Fruit fly (Drosophila melanogaster) Kc167 (cell line): ENCODE measurements around the gene Rchy1.

Experiments used
- Myc ChIP-seq: fragments of >200 bp; optimal IDR thresholded peaks from 2 replicates; lab custom pipeline; 2017; ENCODE audit warnings: missing external identifiers
- Sin3A ChIP-seq: fragments of >200 bp; optimal IDR thresholded peaks from 2 replicates; lab custom pipeline; 2018; ENCODE audit warnings: missing external identifiers
- h ChIP-seq: fragments of >200 bp; optimal IDR thresholded peaks from 3 replicates; lab custom pipeline; 2018; ENCODE audit warnings: missing external identifiers
- insv ChIP-seq: fragments of >200 bp; optimal IDR thresholded peaks from 3 replicates; lab custom pipeline; 2018; ENCODE audit warnings: missing external identifiers
- psq ChIP-seq: fragments of >200 bp; optimal IDR thresholded peaks from 2 replicates; lab custom pipeline; 2017; ENCODE audit warnings: missing external identifiers
- ttk ChIP-seq: sonication (Bioruptor generic); optimal IDR thresholded peaks from 2 replicates; lab custom pipeline; 2017; ENCODE audit warnings: missing external identifiers

The Rchy1 gene

dm6 chr2L:6465497-6465896 is at the start of gene Rchy1:
TSS of gene Rchy1 (minus strand) at chr2L:6465669.
- TF ChIP-seq Sin3A (no peak), psq (lab: Kevin White, UChicago) (no peak), Myc (lab: Kevin White, UChicago) (no peak)

- TF ChIP-seq h (lab: Kevin White, UChicago) (no peak), psq (lab: Kevin White, UChicago) (no peak), Sin3A (no peak), ttk (lab: Kevin White, UChicago) (no peak), insv (lab: Kevin White, UChicago) (no peak), Myc (lab: Kevin White, UChicago) (no peak)
These were observed 48.5 kb upstream of the Rchy1 start for dm6 chr2L:6513948-6514347.

DNA sequence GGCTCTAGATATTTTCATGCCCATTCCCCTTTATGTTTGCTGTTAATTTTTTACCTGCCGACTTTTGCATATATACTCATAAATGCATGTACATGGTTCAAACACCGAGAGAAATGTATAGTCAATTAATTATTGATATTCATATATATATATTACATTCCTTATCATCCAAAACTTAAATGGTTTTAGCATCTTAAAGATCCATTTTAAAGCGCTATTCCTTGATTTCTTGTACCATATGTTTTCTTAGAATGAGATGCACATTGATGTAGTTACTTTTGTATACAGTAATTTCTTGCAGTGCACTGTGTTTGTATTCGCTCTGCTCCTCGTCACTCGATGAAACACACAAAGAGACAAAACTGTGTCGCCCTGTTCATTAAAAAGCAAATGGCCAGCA is 43.2 kb upstream of the Rchy1 start:
- no peak for TF ChIP-seq h (lab: Kevin White, UChicago)
- no peak for TF ChIP-seq Myc (lab: Kevin White, UChicago)
- no peak for TF ChIP-seq insv (lab: Kevin White, UChicago)
- TF ChIP-seq psq (lab: Kevin White, UChicago): no peak
- no peak for TF ChIP-seq ttk (lab: Kevin White, UChicago)
- no peak for TF ChIP-seq Sin3A

dm6 chr2L:6503724-6504037 is 38.2 kb upstream of the Rchy1 start:
- TF ChIP-seq Sin3A (no peak), insv (lab: Kevin White, UChicago) (no peak), Myc (lab: Kevin White, UChicago) (no peak), h (lab: Kevin White, UChicago) (no peak), ttk (lab: Kevin White, UChicago) (no peak), psq (lab: Kevin White, UChicago) (no peak)

DNA sequence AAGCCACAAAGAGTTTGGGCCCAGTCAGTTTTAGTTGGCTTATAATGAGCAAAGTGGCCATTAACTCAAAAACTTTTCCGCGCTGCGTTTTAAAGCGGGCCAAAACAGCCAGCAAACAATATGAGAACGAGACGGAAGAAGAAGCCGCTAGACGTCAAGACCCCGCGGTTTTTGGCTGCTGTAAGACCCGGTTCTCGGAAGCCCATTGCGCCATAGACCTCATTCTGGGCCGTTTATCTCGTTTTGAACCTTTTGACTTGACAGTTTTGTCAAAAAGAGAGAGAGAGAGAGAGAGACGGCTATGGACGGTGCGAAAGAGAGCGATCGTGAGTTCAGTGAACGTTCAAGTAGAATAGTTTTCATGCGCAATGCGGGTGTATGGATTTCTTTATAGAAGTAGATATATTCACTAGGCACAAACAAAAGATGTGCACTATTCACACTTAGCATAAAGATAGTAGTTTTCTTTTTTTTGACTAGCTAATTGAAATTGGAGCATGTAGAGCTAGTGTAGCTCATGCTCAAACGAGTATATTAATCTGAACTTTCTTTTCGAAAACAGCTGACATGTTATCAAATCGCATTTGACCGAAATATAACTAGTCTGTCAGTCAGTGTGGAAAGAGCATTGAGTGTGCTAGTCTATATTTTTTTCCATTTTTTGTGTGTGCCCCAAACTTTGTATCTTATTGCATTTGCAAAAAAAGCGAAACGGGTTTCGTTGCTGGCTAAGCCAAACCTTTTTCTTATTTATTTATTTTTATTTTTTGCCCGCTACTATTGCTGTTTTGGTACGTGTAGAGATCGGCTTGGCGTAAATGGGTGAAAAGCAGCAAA is 37.6 kb upstream of the Rchy1 start:
- no peak for TF ChIP-seq insv (lab: Kevin White, UChicago)
- TF ChIP-seq ttk (lab: Kevin White, UChicago): no peak
- TF ChIP-seq h (lab: Kevin White, UChicago): no peak

- no peak for TF ChIP-seq psq (lab: Kevin White, UChicago)
- TF ChIP-seq Myc (lab: Kevin White, UChicago): no peak
- TF ChIP-seq Sin3A: no peak
These were observed 35.3 kb upstream of the Rchy1 start for dm6 chr2L:6500648-6501325.

DNA sequence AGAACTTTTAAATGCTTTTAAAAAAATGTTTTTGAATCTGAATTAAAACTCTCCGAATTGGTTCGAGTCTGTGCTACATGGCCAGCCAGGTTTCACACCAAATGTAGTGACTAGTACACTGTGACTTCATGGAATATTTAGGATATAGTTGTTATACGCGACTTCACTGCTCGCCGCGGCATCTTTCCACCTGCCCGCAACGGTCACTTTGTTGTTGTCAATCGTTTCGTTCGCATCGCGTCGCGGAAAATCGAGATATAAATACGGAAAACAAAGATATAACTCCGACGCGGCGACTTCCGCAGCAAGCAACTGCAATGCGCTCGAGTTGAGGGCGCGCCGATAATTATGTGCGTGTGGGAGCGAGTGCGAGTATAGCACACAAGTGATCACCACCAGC is 33.0 kb upstream of the Rchy1 start, which contains the start of gene CG31637:
Gene CG31637 (plus strand): TSS at position 200 of the 400 bp plus-strand sequence.
- TF ChIP-seq Myc (lab: Kevin White, UChicago): no peak
- no peak for TF ChIP-seq h (lab: Kevin White, UChicago)
- no peak for TF ChIP-seq psq (lab: Kevin White, UChicago)
- TF ChIP-seq Sin3A: no peak
- no peak for TF ChIP-seq insv (lab: Kevin White, UChicago)
- no peak for TF ChIP-seq ttk (lab: Kevin White, UChicago)

DNA sequence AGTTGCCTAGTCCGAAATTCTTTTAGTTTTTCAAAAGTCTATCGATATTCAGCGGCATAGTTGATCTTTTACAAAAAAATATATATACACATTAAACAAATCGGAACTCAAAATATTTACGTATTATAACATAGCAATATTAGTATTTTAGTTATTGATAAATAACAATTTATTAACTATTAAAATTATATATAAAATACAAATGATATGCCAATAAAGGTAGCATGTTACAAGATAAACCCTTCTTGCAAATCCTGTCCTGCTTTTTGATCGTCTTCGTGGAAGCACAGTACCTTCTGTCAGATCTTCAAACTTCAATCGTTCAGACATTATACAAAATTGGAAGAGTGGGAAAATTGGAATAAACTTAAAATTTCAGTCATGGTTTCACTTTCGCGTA is 31.3 kb upstream of the Rchy1 start, which contains the start of gene CG9550:
Gene CG9550 (plus strand): TSS at position 301 of the 400 bp plus-strand sequence.
- TF ChIP-seq psq (lab: Kevin White, UChicago) (no peak), ttk (lab: Kevin White, UChicago) (no peak), insv (lab: Kevin White, UChicago) (no peak), Sin3A (no peak), Myc (lab: Kevin White, UChicago) (no peak), h (lab: Kevin White, UChicago) (no peak)

- TF ChIP-seq insv (lab: Kevin White, UChicago) (no peak), Myc (lab: Kevin White, UChicago) (no peak), h (lab: Kevin White, UChicago) (no peak), Sin3A (no peak), ttk (lab: Kevin White, UChicago) (no peak), psq (lab: Kevin White, UChicago) (no peak)
These were observed 28.9 kb upstream of the Rchy1 start, which contains the start of gene CG9547 for dm6 chr2L:6494405-6494816. TSS of gene CG9547 (minus strand) at chr2L:6494532.

DNA sequence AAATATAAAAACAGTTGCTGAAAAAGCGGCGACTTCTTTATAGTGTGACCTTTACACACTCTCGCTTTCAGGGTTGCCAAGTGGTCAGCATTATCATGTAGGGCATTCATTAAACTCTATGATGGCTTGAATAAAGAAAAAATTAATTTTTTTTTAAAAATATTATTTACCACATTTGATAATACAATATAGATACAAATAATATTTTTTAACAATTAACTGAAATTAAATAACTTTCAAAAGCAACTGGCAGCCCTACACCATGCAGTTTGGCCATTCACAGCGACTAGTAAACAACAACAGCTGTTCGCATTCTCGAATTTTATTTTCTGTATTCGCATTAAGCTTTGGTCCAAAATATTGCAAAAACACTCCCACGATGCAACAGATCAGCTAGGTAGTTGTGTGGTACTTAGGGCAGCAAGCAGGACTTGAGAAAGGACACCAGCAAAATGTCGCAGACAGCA is 25.3 kb upstream of the Rchy1 start, which contains the start of the genes Phf5a and CG31638:
Gene Phf5a (minus strand): TSS at position 61 of the 467 bp plus-strand sequence.
Gene CG31638 (plus strand): TSS at position 279 of the 467 bp plus-strand sequence.
- TF ChIP-seq h (lab: Kevin White, UChicago) (no peak), ttk (lab: Kevin White, UChicago) (no peak), Myc (lab: Kevin White, UChicago) (no peak), Sin3A (no peak), psq (lab: Kevin White, UChicago) (no peak), insv (lab: Kevin White, UChicago) (no peak)

- TF ChIP-seq insv (lab: Kevin White, UChicago): no peak
- no peak for TF ChIP-seq h (lab: Kevin White, UChicago)
- TF ChIP-seq psq (lab: Kevin White, UChicago): no peak
- no peak for TF ChIP-seq Myc (lab: Kevin White, UChicago)
- no peak for TF ChIP-seq ttk (lab: Kevin White, UChicago)
- TF ChIP-seq Sin3A: no peak
These were observed 23.2 kb upstream of the Rchy1 start, which contains the start of the genes KFase and epsilonCOP for dm6 chr2L:6488676-6489140. TSS of gene KFase (minus strand) at chr2L:6488756. TSS of gene epsilonCOP (plus strand) at chr2L:6489090.
